Fruit fly (Drosophila melanogaster) whole organism, embryonic: ENCODE measurements around the gene CG14227.

Experiments
- Asciz ChIP-seq: fragments of 200-800 bp; sonication (Bioruptor generic); optimal IDR thresholded peaks from 2 replicates; lab custom pipeline; 2017; ENCODE audit warnings: missing biosample characterization, mild to moderate bottlenecking, missing genetic modification characterization, missing genetic modification reagents
- Atf3 ChIP-seq: fragments of 200-800 bp; sonication (Bioruptor generic); optimal IDR thresholded peaks from 3 replicates; lab custom pipeline; 2016; ENCODE audit warnings: missing biosample characterization, missing genetic modification characterization
- CG10274 ChIP-seq: fragments of 200-800 bp; sonication (Bioruptor generic); optimal IDR thresholded peaks from 3 replicates; lab custom pipeline; 2017; ENCODE audit warnings: missing biosample characterization, mild to moderate bottlenecking, missing genetic modification characterization
- CG16813 ChIP-seq: fragments of 200-800 bp; sonication (Bioruptor generic); IDR thresholded peaks from 3 replicates; pipeline ENCODE4 v1.3.6; 2022; ENCODE audit warnings: missing biosample characterization, missing genetic modification characterization; ENCODE audit not compliant: partially characterized antibody
- CG17829 ChIP-seq: fragments of 200-800 bp; optimal IDR thresholded peaks from 2 replicates; lab custom pipeline; 2019; ENCODE audit warnings: missing biosample characterization, mild to moderate bottlenecking, missing genetic modification characterization, moderate library complexity
- CG18011 ChIP-seq: fragments of 200-800 bp; sonication (Bioruptor generic); optimal IDR thresholded peaks from 2 replicates; lab custom pipeline; 2017; ENCODE audit warnings: missing biosample characterization, missing genetic modification characterization, mild to moderate bottlenecking, moderate library complexity, missing genotype
- CG18262 ChIP-seq: fragments of 200-800 bp; optimal IDR thresholded peaks from 3 replicates; lab custom pipeline; 2019; ENCODE audit warnings: missing biosample characterization, mild to moderate bottlenecking, missing genetic modification characterization, moderate library complexity
- CG2116 ChIP-seq: fragments of 200-800 bp; sonication (Bioruptor generic); optimal IDR thresholded peaks from 3 replicates; lab custom pipeline; 2018; ENCODE audit warnings: missing biosample characterization, mild to moderate bottlenecking, missing genetic modification characterization
- CG30020 ChIP-seq: fragments of 200-800 bp; optimal IDR thresholded peaks from 2 replicates; lab custom pipeline; 2019; ENCODE audit warnings: missing biosample characterization, mild to moderate bottlenecking, missing genetic modification characterization, moderate library complexity
- CG34376 ChIP-seq: fragments of 200-800 bp; sonication (Bioruptor generic); optimal IDR thresholded peaks from 2 replicates; lab custom pipeline; 2018; ENCODE audit warnings: missing biosample characterization, mild to moderate bottlenecking, missing genetic modification characterization
- CG4820 ChIP-seq: fragments of 200-800 bp; sonication (Bioruptor generic); optimal IDR thresholded peaks from 3 replicates; lab custom pipeline; 2016; ENCODE audit warnings: missing biosample characterization, missing genetic modification characterization
- CG6683 ChIP-seq: fragments of 200-800 bp; sonication (Bioruptor generic); optimal IDR thresholded peaks from 2 replicates; lab custom pipeline; 2017; ENCODE audit warnings: missing biosample characterization, mild to moderate bottlenecking, missing genetic modification characterization, missing genetic modification reagents
- CG7271 ChIP-seq: fragments of 200-800 bp; sonication (Bioruptor generic); optimal IDR thresholded peaks from 2 replicates; lab custom pipeline; 2018; ENCODE audit warnings: missing biosample characterization, mild to moderate bottlenecking, missing genetic modification characterization, moderate library complexity
- CG8359 ChIP-seq: fragments of 200-800 bp; sonication (Bioruptor generic); optimal IDR thresholded peaks from 2 replicates; lab custom pipeline; 2017; ENCODE audit warnings: missing biosample characterization, mild to moderate bottlenecking, missing genetic modification characterization, borderline replicate concordance
- CG9609 ChIP-seq: fragments of 200-800 bp; sonication (Bioruptor generic); optimal IDR thresholded peaks from 3 replicates; lab custom pipeline; 2016; ENCODE audit warnings: missing biosample characterization, missing genetic modification characterization
- D19A ChIP-seq: fragments of 200-800 bp; optimal IDR thresholded peaks from 3 replicates; lab custom pipeline; 2019; ENCODE audit warnings: missing biosample characterization, mild to moderate bottlenecking, missing genetic modification characterization, moderate library complexity
- Dbx ChIP-seq: fragments of 200-800 bp; sonication (Bioruptor generic); IDR thresholded peaks from 3 replicates; pipeline ENCODE4 v1.3.6; 2022; ENCODE audit warnings: missing biosample characterization, missing genetic modification characterization
- Dip2 ChIP-seq: fragments of 200-800 bp; sonication (Bioruptor generic); IDR thresholded peaks from 2 replicates; pipeline ENCODE4 v1.3.6; 2022; ENCODE audit warnings: missing biosample characterization, missing genetic modification characterization
- Doc2 ChIP-seq: fragments of 200-800 bp; sonication (Bioruptor generic); IDR thresholded peaks from 2 replicates; pipeline ENCODE4 v1.3.6; 2022; ENCODE audit warnings: missing biosample characterization, missing genetic modification characterization
- Hr78 ChIP-seq, 2 experiments: fragments of 200-800 bp in 1 of 2; fragments of >200 bp in 1 of 2; sonication (Bioruptor generic) in 1 of 2; optimal IDR thresholded peaks; 2 replicates each; lab custom pipeline; 2017 to 2019; ENCODE audit warnings: missing biosample characterization in 2 of 2, missing genetic modification characterization in 2 of 2, mild to moderate bottlenecking in 1 of 2, moderate library complexity in 1 of 2
- Mes4 ChIP-seq: fragments of 200-800 bp; sonication (Bioruptor generic); optimal IDR thresholded peaks from 2 replicates; lab custom pipeline; 2016; ENCODE audit warnings: missing biosample characterization, missing genetic modification characterization
- NC2α ChIP-seq: fragments of 200-800 bp; sonication (Bioruptor generic); optimal IDR thresholded peaks from 2 replicates; lab custom pipeline; 2016; ENCODE audit warnings: missing biosample characterization, missing genetic modification characterization
- Optix ChIP-seq: fragments of 200-800 bp; sonication (Bioruptor generic); IDR thresholded peaks from 3 replicates; pipeline ENCODE4 v1.3.6; 2022; ENCODE audit warnings: missing biosample characterization, missing genetic modification characterization
- PHDP ChIP-seq: fragments of 200-800 bp; sonication (Bioruptor generic); optimal IDR thresholded peaks from 3 replicates; lab custom pipeline; 2018; ENCODE audit warnings: missing biosample characterization, mild to moderate bottlenecking, missing genetic modification characterization, moderate library complexity
- Rx ChIP-seq: fragments of 200-800 bp; sonication (Bioruptor generic); IDR thresholded peaks from 2 replicates; pipeline ENCODE4 v1.3.6; 2022; ENCODE audit warnings: missing biosample characterization, missing genetic modification characterization
- Sin3A ChIP-seq: fragments of >200 bp; optimal IDR thresholded peaks from 2 replicates; lab custom pipeline; 2018
- TFAM ChIP-seq: fragments of 200-800 bp; sonication (Bioruptor generic); optimal IDR thresholded peaks from 2 replicates; lab custom pipeline; 2017; ENCODE audit warnings: missing biosample characterization, missing genetic modification characterization, inconsistent platforms
- YL-1 ChIP-seq: fragments of 200-800 bp; sonication (Bioruptor generic); optimal IDR thresholded peaks from 3 replicates; lab custom pipeline; 2017; ENCODE audit warnings: missing biosample characterization, mild to moderate bottlenecking, missing genetic modification characterization
- abd-A ChIP-seq: fragments of 200-800 bp; sonication (Bioruptor generic); optimal IDR thresholded peaks from 3 replicates; lab custom pipeline; 2019; ENCODE audit warnings: missing biosample characterization, mild to moderate bottlenecking, missing genetic modification characterization, moderate library complexity
- bigmax ChIP-seq: fragments of 200-800 bp; sonication (Bioruptor generic); optimal IDR thresholded peaks from 2 replicates; lab custom pipeline; 2018; ENCODE audit warnings: missing biosample characterization, mild to moderate bottlenecking, missing genetic modification characterization
- ci ChIP-seq: fragments of 200-800 bp; sonication (Bioruptor generic); IDR thresholded peaks from 3 replicates; pipeline ENCODE4 v1.3.6; 2022; ENCODE audit warnings: missing biosample characterization, missing genetic modification characterization
- crp ChIP-seq, 2 experiments: fragments of 200-800 bp; sonication (Bioruptor generic); optimal IDR thresholded peaks; 2 replicates in 1 of 2; 3 replicates in 1 of 2; lab custom pipeline; 2017; ENCODE audit warnings: missing biosample characterization in 2 of 2, missing genetic modification characterization in 2 of 2, mild to moderate bottlenecking in 1 of 2, moderate library complexity in 1 of 2
- dpn ChIP-seq, 2 experiments: fragments of 200-800 bp; sonication (Bioruptor generic); optimal IDR thresholded peaks; 3 replicates each; lab custom pipeline; 2016; ENCODE audit warnings: missing biosample characterization in 2 of 2, missing genetic modification characterization in 2 of 2
- ems ChIP-seq: fragments of 200-800 bp; sonication (Bioruptor generic); optimal IDR thresholded peaks from 3 replicates; lab custom pipeline; 2016; ENCODE audit warnings: missing biosample characterization, missing genetic modification characterization
- esg ChIP-seq: fragments of 200-800 bp; sonication (Bioruptor generic); conservative IDR thresholded peaks from 2 replicates; pipeline ENCODE4 v1.3.6; 2022; ENCODE audit warnings: missing biosample characterization, missing genetic modification characterization
- gcm ChIP-seq: fragments of 200-800 bp; sonication (Bioruptor generic); optimal IDR thresholded peaks from 2 replicates; lab custom pipeline; 2019; ENCODE audit warnings: missing biosample characterization, mild to moderate bottlenecking, missing genetic modification characterization, moderate library complexity
- jumu ChIP-seq: fragments of 200-800 bp; sonication (Bioruptor generic); optimal IDR thresholded peaks from 3 replicates; lab custom pipeline; 2016; ENCODE audit warnings: missing biosample characterization, missing genetic modification characterization
- kay ChIP-seq: fragments of 200-800 bp; sonication (Bioruptor generic); optimal IDR thresholded peaks from 2 replicates; lab custom pipeline; 2016; ENCODE audit warnings: missing biosample characterization, missing genetic modification characterization
- lab ChIP-seq: fragments of 200-800 bp; sonication (Bioruptor generic); optimal IDR thresholded peaks from 3 replicates; lab custom pipeline; 2017; ENCODE audit warnings: missing biosample characterization, missing genetic modification characterization, mild to moderate bottlenecking, moderate library complexity, missing genetic modification reagents
- mam ChIP-seq: fragments of 200-800 bp; sonication (Bioruptor generic); optimal IDR thresholded peaks from 3 replicates; lab custom pipeline; 2016; ENCODE audit warnings: missing biosample characterization, missing genetic modification characterization
- odd ChIP-seq: fragments of 200-800 bp; sonication (Bioruptor generic); optimal IDR thresholded peaks from 2 replicates; lab custom pipeline; 2017; ENCODE audit warnings: missing biosample characterization, mild to moderate bottlenecking, missing genetic modification characterization
- pzg ChIP-seq: fragments of 200-800 bp; sonication (Bioruptor generic); optimal IDR thresholded peaks from 3 replicates; lab custom pipeline; 2018; ENCODE audit warnings: missing biosample characterization, mild to moderate bottlenecking, missing genetic modification characterization, moderate library complexity
- sc ChIP-seq, 3 experiments: fragments of >200 bp in 2 of 3; fragments of 200-800 bp in 1 of 3; sonication (Bioruptor generic) in 1 of 3; optimal IDR thresholded peaks; 2 replicates in 2 of 3; 3 replicates in 1 of 3; lab custom pipeline; 2017; ENCODE audit warnings: mild to moderate bottlenecking in 1 of 3, missing biosample characterization in 1 of 3, missing genetic modification characterization in 1 of 3, missing genetic modification reagents in 1 of 3
- schlank ChIP-seq: fragments of 200-800 bp; sonication (Bioruptor generic); optimal IDR thresholded peaks from 2 replicates; lab custom pipeline; 2018; ENCODE audit warnings: missing biosample characterization, mild to moderate bottlenecking, missing genetic modification characterization
- seq ChIP-seq: fragments of 200-800 bp; sonication (Bioruptor generic); IDR thresholded peaks from 2 replicates; pipeline ENCODE4 v1.3.6; 2022; ENCODE audit warnings: missing biosample characterization, missing genetic modification characterization
- sqz ChIP-seq: fragments of 200-800 bp; sonication (Bioruptor generic); optimal IDR thresholded peaks from 3 replicates; lab custom pipeline; 2018; ENCODE audit warnings: missing biosample characterization, mild to moderate bottlenecking, missing genetic modification characterization
- tgo ChIP-seq: fragments of 200-800 bp; sonication (Bioruptor generic); IDR thresholded peaks from 3 replicates; pipeline ENCODE4 v1.3.6; 2022; ENCODE audit warnings: missing biosample characterization, missing genetic modification characterization
- vfl ChIP-seq: fragments of 200-800 bp; sonication (Bioruptor generic); optimal IDR thresholded peaks from 2 replicates; lab custom pipeline; 2016; ENCODE audit warnings: missing biosample characterization, missing genetic modification characterization

CG14227 gene

dm6 chrX:19651757-19652419 is 36.9 kb downstream of the CG14227 start, which contains the start of the genes Ranbp21 and Elys (continued):
- peak; percentile 95 for TF ChIP-seq Sin3A
- peak; percentile 61 for TF ChIP-seq Mes4 (GFP tag; lab: Kevin White, UChicago)
- peak; percentile 26 for TF ChIP-seq vfl
- TF ChIP-seq CG6683 (GFP tag; lab: Kevin White, UChicago) = no peak
- TF ChIP-seq jumu (GFP tag; lab: Kevin White, UChicago) = peak; percentile 78
- TF ChIP-seq CG18262 = no peak
- no peak for TF ChIP-seq lab (GFP tag; lab: Kevin White, UChicago)
- TF ChIP-seq abd-A (tag; lab: Kevin White, UChicago) = no peak
- TF ChIP-seq ems (GFP tag; lab: Kevin White, UChicago) = peak; percentile 61
- no peak for TF ChIP-seq NC2α (GFP tag; lab: Kevin White, UChicago)
- no peak for TF ChIP-seq CG34376
- TF ChIP-seq mam (GFP tag; lab: Kevin White, UChicago) = peak; percentile 66
- TF ChIP-seq Atf3 (GFP tag; lab: Kevin White, UChicago) = peak; percentile 32
- TF ChIP-seq Dbx (GFP tag; lab: Robert Waterston, UW) = peak; percentile 72
- no peak for TF ChIP-seq odd (GFP tag; lab: Kevin White, UChicago)
- TF ChIP-seq D19A (tag; lab: Kevin White, UChicago) = no peak
- no peak for TF ChIP-seq gcm (GFP tag; lab: Kevin White, UChicago)
- TF ChIP-seq Rx (GFP tag; lab: Robert Waterston, UW) = peak; percentile 57
- no peak for TF ChIP-seq seq
- 0 out of 3 replicates have a peak, but pooled peaks have one; percentile 56 for TF ChIP-seq CG16813 (GFP tag; lab: Robert Waterston, UW)
- TF ChIP-seq kay (GFP tag; lab: Kevin White, UChicago) = no peak
- peak; percentile 33 for TF ChIP-seq CG17829 (tag; lab: Kevin White, UChicago)
- peak; percentile 40 for TF ChIP-seq CG2116 (GFP tag; lab: Kevin White, UChicago)
- peak; percentile 56; the same call in 1 of the 3 replicates for TF ChIP-seq ci (GFP tag; lab: Robert Waterston, UW)
- peak in 1 of 2 experiments; percentile 38 for TF ChIP-seq crp (GFP tag; optimal IDR thresholded peaks at IDR 0.05; lab: Kevin White, UChicago)
- TF ChIP-seq tgo = peak; percentile 44; the same call in 1 of the 3 replicates
- no peak for TF ChIP-seq sqz (GFP tag; lab: Kevin White, UChicago)
- TF ChIP-seq CG30020 = peak; percentile 27
- TF ChIP-seq YL-1 = peak; percentile 64
- TF ChIP-seq sc (optimal IDR thresholded peaks at IDR 0.05; lab: Kevin White, UChicago) = no peak
- no peak for TF ChIP-seq sc (GFP tag; optimal IDR thresholded peaks at IDR 0.05; lab: Kevin White, UChicago)
- no peak for TF ChIP-seq CG18011 (GFP tag; lab: Kevin White, UChicago)
- TF ChIP-seq Optix (GFP tag; lab: Robert Waterston, UW) = peak; percentile 57; the same call in 2 of the 3 replicates
- peak; percentile 16 for TF ChIP-seq CG4820
- peak; percentile 69 to 70 for TF ChIP-seq dpn (GFP tag; optimal IDR thresholded peaks at IDR 0.05; lab: Kevin White, UChicago)
- TF ChIP-seq Asciz = no peak
- TF ChIP-seq CG9609 (GFP tag; lab: Kevin White, UChicago) = peak; percentile 71
- no peak for TF ChIP-seq Doc2 (GFP tag; lab: Robert Waterston, UW)
- no peak for TF ChIP-seq schlank (tag; lab: Kevin White, UChicago)
- TF ChIP-seq Hr78 (GFP tag; optimal IDR thresholded peaks at IDR 0.05; lab: Kevin White, UChicago) = no peak
- no peak for TF ChIP-seq TFAM
- no peak for TF ChIP-seq PHDP
- no peak for TF ChIP-seq CG7271 (tag; lab: Kevin White, UChicago)
- no peak for TF ChIP-seq bigmax
- TF ChIP-seq CG8359 (GFP tag; lab: Kevin White, UChicago) = no peak
- peak; percentile 55 for TF ChIP-seq pzg
- no peak for TF ChIP-seq Dip2 (GFP tag; lab: Robert Waterston, UW)
- no peak for TF ChIP-seq CG10274 (GFP tag; lab: Kevin White, UChicago)
- peak; percentile 47; the same call in 1 of the 2 replicates for TF ChIP-seq esg (GFP tag; lab: Robert Waterston, UW)
